Worm (Caenorhabditis elegans): ENCODE measurements around the gene ugt-40.

DNA sequence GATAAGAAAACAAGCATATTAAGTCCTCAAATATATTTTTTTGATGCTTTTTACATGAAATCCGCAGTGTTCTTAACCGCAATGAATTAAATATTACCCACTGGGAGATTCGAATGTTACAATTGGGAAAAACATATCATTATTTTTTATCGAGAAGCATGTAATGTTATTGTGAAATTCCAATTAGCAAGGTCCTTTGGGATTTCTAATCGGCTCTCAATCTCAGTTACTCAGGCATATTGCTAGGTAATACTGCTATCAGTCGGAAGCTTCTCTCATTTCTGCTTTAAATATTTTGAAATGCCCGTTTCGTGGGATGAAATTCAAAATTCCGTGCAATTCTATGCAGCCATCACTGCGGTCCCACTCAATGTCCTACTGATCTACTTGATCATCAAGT is 17.6 kb upstream of the ugt-40 start, which contains the start of gene str-204:
- TF ChIP-seq nhr-28 (tag; optimal IDR thresholded peaks at IDR 0.05), result no peak
- no peak for TF ChIP-seq lin-14 (GFP tag; optimal IDR thresholded peaks at IDR 0.05)

All from whole organism, L1 larva.